Fruit fly (Drosophila melanogaster): Measurements from ENCODE around the gene CG42395.

DNA sequence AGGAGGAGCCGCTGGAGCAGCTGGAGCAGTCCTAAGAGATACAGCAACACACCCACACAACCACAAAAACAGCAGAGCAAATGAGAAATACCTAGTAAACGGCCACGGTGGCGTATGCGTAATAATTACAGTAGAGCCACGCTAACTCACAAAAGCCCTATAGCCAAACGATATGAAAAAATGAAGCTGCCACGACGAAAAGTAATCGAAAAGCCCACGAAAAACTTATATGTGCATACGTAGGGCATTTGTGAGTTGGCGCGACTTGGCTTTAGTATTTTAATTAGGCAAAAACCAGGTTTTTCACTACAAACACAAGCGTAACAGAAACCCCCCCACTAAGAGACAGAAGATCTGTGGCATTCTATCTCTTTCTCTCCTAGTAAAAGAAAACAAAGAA is 11.8 kb upstream of the CG42395 start:
- TF ChIP-seq pan (optimal IDR thresholded peaks at IDR 0.05) (no peak), Dll (optimal IDR thresholded peaks at IDR 0.05) (no peak)

All from whole organism.